Worm (Caenorhabditis elegans) whole organism, young adult: ENCODE results near the gene tag-131.

ENCODE experiments used
- ama-1 ChIP-seq, 3 experiments: fragments of 150-350 bp in 1 of 3; sonication (generic microtip) in 2 of 3; optimal IDR thresholded peaks; 2 replicates each; lab custom pipeline; 2014 to 2018; ENCODE audit warnings: missing biosample characterization in 2 of 3, missing genetic modification characterization in 2 of 3, missing genetic modification reagents in 2 of 3
- attf-6 ChIP-seq: fragments of 200-800 bp; sonication (Bioruptor generic); IDR thresholded peaks from 2 replicates; pipeline ENCODE4 v1.3.6; 2022; ENCODE audit warnings: missing genetic modification reagents, missing genetic modification characterization, missing compliant biosample characterization
- bed-2 ChIP-seq: fragments of 200-800 bp; sonication (Bioruptor generic); IDR thresholded peaks from 2 replicates; pipeline ENCODE4 v1.3.6; 2022; ENCODE audit warnings: missing genetic modification reagents, missing genetic modification characterization, missing compliant biosample characterization
- hlh-26 ChIP-seq: fragments of 200-800 bp; sonication (Bioruptor generic); conservative IDR thresholded peaks from 2 replicates; pipeline ENCODE4 v1.3.6; 2022; ENCODE audit warnings: missing genetic modification reagents, missing genetic modification characterization, missing compliant biosample characterization
- nfya-1 ChIP-seq: sonication (generic microtip); optimal IDR thresholded peaks from 2 replicates; lab custom pipeline; 2017; ENCODE audit warnings: antibody characterized with exemption, missing compliant biosample characterization, missing genetic modification characterization, borderline replicate concordance; ENCODE audit not compliant: insufficient read depth
- nhr-179 ChIP-seq: sonication (generic microtip); optimal IDR thresholded peaks from 2 replicates; lab custom pipeline; 2016; ENCODE audit warnings: mild to moderate bottlenecking, missing genetic modification characterization, missing compliant biosample characterization
- rcor-1 ChIP-seq: fragments of 200-800 bp; sonication (Bioruptor generic); IDR thresholded peaks from 2 replicates; pipeline ENCODE4 v1.3.6; 2022; ENCODE audit warnings: missing genetic modification reagents, missing genetic modification characterization, missing compliant biosample characterization
- repo-1 ChIP-seq: sonication (generic microtip); optimal IDR thresholded peaks from 2 replicates; lab custom pipeline; 2017; ENCODE audit warnings: mild to moderate bottlenecking, missing genetic modification characterization, missing compliant biosample characterization

ce11 chrIII:4280215-4281173, 37.0 kb upstream of the tag-131 start, which contains the start of gene sup-26:
- no peak for TF ChIP-seq bed-2
- TF ChIP-seq attf-6 (GFP tag; lab: Robert Waterston, UW), result no peak
- TF ChIP-seq repo-1, result no peak
- no peak for TF ChIP-seq hlh-26 (GFP tag; lab: Robert Waterston, UW)
- TF ChIP-seq nhr-179, result no peak
- TF ChIP-seq nfya-1, result no peak
- no peak for TF ChIP-seq ama-1 (optimal IDR thresholded peaks at IDR 0.05; lab: Kevin White, UChicago)
- TF ChIP-seq ama-1 (GFP tag; optimal IDR thresholded peaks at IDR 0.05; lab: Kevin White, UChicago), result no peak
- TF ChIP-seq rcor-1 (GFP tag; lab: Robert Waterston, UW), result no peak
